Worm (Caenorhabditis elegans) whole organism, young adult: ENCODE results near the gene F14H8.5.
A peak's percentile ranks its signal among the peaks of the same experiment; 100 is the strongest.

Source experiments
- F22D6.2 ChIP-seq: sonication (generic microtip); optimal IDR thresholded peaks from 2 replicates; lab custom pipeline; 2016; ENCODE audit warnings: mild to moderate bottlenecking, missing genetic modification characterization, missing compliant biosample characterization
- F49E8.2 ChIP-seq: sonication (generic microtip); optimal IDR thresholded peaks from 3 replicates; lab custom pipeline; 2017; ENCODE audit warnings: missing genetic modification characterization, mild to moderate bottlenecking, missing compliant biosample characterization, antibody characterized with exemption, moderate library complexity; ENCODE audit not compliant: insufficient read depth
- F55B11.4 ChIP-seq: sonication (generic microtip); optimal IDR thresholded peaks from 2 replicates; lab custom pipeline; 2016; ENCODE audit warnings: missing compliant biosample characterization, missing genetic modification characterization, borderline replicate concordance; ENCODE audit not compliant: insufficient read depth
- F57C9.4 ChIP-seq: sonication (generic microtip); optimal IDR thresholded peaks from 2 replicates; lab custom pipeline; 2017; ENCODE audit warnings: mild to moderate bottlenecking, missing genetic modification characterization, missing compliant biosample characterization
- K12H6.12 ChIP-seq: fragments of 200-800 bp; sonication (Bioruptor generic); optimal IDR thresholded peaks from 2 replicates; lab custom pipeline; 2018; ENCODE audit warnings: mild to moderate bottlenecking, missing genetic modification characterization, missing compliant biosample characterization
- Y53F4B.3 ChIP-seq: fragments of 200-800 bp; sonication (Bioruptor generic); IDR thresholded peaks from 2 replicates; pipeline ENCODE4 v1.3.6; 2022; ENCODE audit warnings: missing genetic modification reagents, missing genetic modification characterization, missing compliant biosample characterization
- Y56A3A.18 ChIP-seq: fragments of 200-800 bp; sonication (Bioruptor generic); IDR thresholded peaks from 2 replicates; pipeline ENCODE4 v1.3.6; 2022; ENCODE audit warnings: missing genetic modification reagents, missing genetic modification characterization, missing compliant biosample characterization
- Y79H2A.3 ChIP-seq: fragments of 200-800 bp; sonication (Bioruptor generic); conservative IDR thresholded peaks from 2 replicates; pipeline ENCODE4 v1.3.6; 2022; ENCODE audit warnings: missing genetic modification reagents, missing genetic modification characterization, missing compliant biosample characterization
- aptf-3 ChIP-seq: fragments of 200-800 bp; sonication (Bioruptor generic); IDR thresholded peaks from 2 replicates; pipeline ENCODE4 v1.3.6; 2022; ENCODE audit warnings: missing genetic modification characterization, missing compliant biosample characterization
- attf-3 ChIP-seq: fragments of 200-800 bp; sonication (Bioruptor generic); conservative IDR thresholded peaks from 2 replicates; pipeline ENCODE4 v1.3.6; 2022; ENCODE audit warnings: missing genetic modification reagents, missing genetic modification characterization, missing compliant biosample characterization
- bed-1 ChIP-seq: fragments of 200-800 bp; sonication (Bioruptor generic); IDR thresholded peaks from 2 replicates; pipeline ENCODE4 v1.3.6; 2022; ENCODE audit warnings: missing genetic modification reagents, missing genetic modification characterization, missing compliant biosample characterization
- ccch-3 ChIP-seq: fragments of 200-800 bp; sonication (Bioruptor generic); optimal IDR thresholded peaks from 2 replicates; lab custom pipeline; 2018; ENCODE audit warnings: mild to moderate bottlenecking, missing genetic modification characterization, missing compliant biosample characterization
- cebp-2 ChIP-seq: fragments of 200-800 bp; sonication (Bioruptor generic); IDR thresholded peaks from 2 replicates; pipeline ENCODE4 v1.3.6; 2022; ENCODE audit warnings: missing genetic modification characterization, missing compliant biosample characterization
- ceh-40 ChIP-seq: fragments of 200-800 bp; sonication (Bioruptor generic); IDR thresholded peaks from 2 replicates; pipeline ENCODE4 v1.3.6; 2022; ENCODE audit warnings: missing genetic modification characterization, missing compliant biosample characterization
- die-1 ChIP-seq: sonication (generic microtip); optimal IDR thresholded peaks from 2 replicates; lab custom pipeline; 2016; ENCODE audit warnings: missing genotype, mild to moderate bottlenecking, missing genetic modification characterization, missing compliant biosample characterization
- dpff-1 ChIP-seq: sonication (generic microtip); optimal IDR thresholded peaks from 2 replicates; lab custom pipeline; 2017; ENCODE audit warnings: mild to moderate bottlenecking, missing genetic modification characterization, missing compliant biosample characterization
- egl-44 ChIP-seq: fragments of 200-800 bp; sonication (Bioruptor generic); IDR thresholded peaks from 2 replicates; pipeline ENCODE4 v1.3.6; 2022; ENCODE audit warnings: missing genetic modification reagents, missing genetic modification characterization, missing compliant biosample characterization
- egrh-3 ChIP-seq: fragments of 200-800 bp; sonication (Bioruptor generic); IDR thresholded peaks from 2 replicates; pipeline ENCODE4 v1.3.6; 2022; ENCODE audit warnings: missing genetic modification reagents, missing genetic modification characterization, missing compliant biosample characterization
- ekl-4 ChIP-seq: fragments of 200-800 bp; sonication (Bioruptor generic); IDR thresholded peaks from 2 replicates; pipeline ENCODE4 v1.3.6; 2022; ENCODE audit warnings: missing genetic modification reagents, missing genetic modification characterization, missing compliant biosample characterization
- gei-17 ChIP-seq: fragments of 200-800 bp; sonication (Bioruptor generic); optimal IDR thresholded peaks from 2 replicates; lab custom pipeline; 2018; ENCODE audit warnings: mild to moderate bottlenecking, missing genetic modification characterization, missing compliant biosample characterization
- him-1 ChIP-seq: sonication (generic microtip); optimal IDR thresholded peaks from 2 replicates; lab custom pipeline; 2016; ENCODE audit warnings: missing genotype, missing genetic modification reagents, missing genetic modification characterization, missing compliant biosample characterization
- hlh-12 ChIP-seq: sonication (generic microtip); optimal IDR thresholded peaks from 2 replicates; lab custom pipeline; 2016; ENCODE audit warnings: missing genetic modification characterization, missing compliant biosample characterization
- hlh-26 ChIP-seq: fragments of 200-800 bp; sonication (Bioruptor generic); conservative IDR thresholded peaks from 2 replicates; pipeline ENCODE4 v1.3.6; 2022; ENCODE audit warnings: missing genetic modification reagents, missing genetic modification characterization, missing compliant biosample characterization
- hmg-1.2 ChIP-seq: fragments of 200-800 bp; sonication (Bioruptor generic); IDR thresholded peaks from 2 replicates; pipeline ENCODE4 v1.3.6; 2022; ENCODE audit warnings: missing genetic modification reagents, missing genetic modification characterization, missing compliant biosample characterization
- hrde-1 ChIP-seq: sonication (generic microtip); optimal IDR thresholded peaks from 2 replicates; lab custom pipeline; 2016; ENCODE audit warnings: missing genetic modification characterization, mild to moderate bottlenecking, missing compliant biosample characterization, moderate library complexity, missing genotype, missing genetic modification reagents, borderline replicate concordance
- let-526 ChIP-seq: fragments of 200-800 bp; sonication (Bioruptor generic); IDR thresholded peaks from 2 replicates; pipeline ENCODE4 v1.3.6; 2022; ENCODE audit warnings: missing genetic modification reagents, missing genetic modification characterization, missing compliant biosample characterization
- lin-26 ChIP-seq: fragments of 200-800 bp; sonication (Bioruptor generic); IDR thresholded peaks from 2 replicates; pipeline ENCODE4 v1.3.6; 2022; ENCODE audit warnings: missing genetic modification reagents, missing genetic modification characterization, missing compliant biosample characterization
- nfya-1 ChIP-seq: sonication (generic microtip); optimal IDR thresholded peaks from 2 replicates; lab custom pipeline; 2017; ENCODE audit warnings: antibody characterized with exemption, missing compliant biosample characterization, missing genetic modification characterization, borderline replicate concordance; ENCODE audit not compliant: insufficient read depth
- nhr-27 ChIP-seq: fragments of 200-800 bp; sonication (Bioruptor generic); optimal IDR thresholded peaks from 2 replicates; lab custom pipeline; 2018; ENCODE audit warnings: mild to moderate bottlenecking, missing genetic modification characterization, moderate library complexity, missing compliant biosample characterization
- pbrm-1 ChIP-seq: fragments of 200-800 bp; sonication (Bioruptor generic); IDR thresholded peaks from 2 replicates; pipeline ENCODE4 v1.3.6; 2022; ENCODE audit warnings: missing genetic modification reagents, missing genetic modification characterization, missing compliant biosample characterization
- rcor-1 ChIP-seq: fragments of 200-800 bp; sonication (Bioruptor generic); IDR thresholded peaks from 2 replicates; pipeline ENCODE4 v1.3.6; 2022; ENCODE audit warnings: missing genetic modification reagents, missing genetic modification characterization, missing compliant biosample characterization
- rec-8 ChIP-seq, 2 experiments: sonication (generic microtip); optimal IDR thresholded peaks; 2 replicates each; lab custom pipeline; 2016; ENCODE audit warnings: mild to moderate bottlenecking in 2 of 2, missing genetic modification characterization in 2 of 2, missing genetic modification reagents in 2 of 2, missing genotype in 2 of 2, missing biosample characterization in 1 of 2, missing compliant biosample characterization in 1 of 2, moderate library complexity in 1 of 2
- snpc-1.3 ChIP-seq: sonication (generic microtip); optimal IDR thresholded peaks from 2 replicates; lab custom pipeline; 2017; ENCODE audit warnings: missing genetic modification characterization, mild to moderate bottlenecking, missing compliant biosample characterization, antibody characterized with exemption, moderate library complexity, missing genotype, missing genetic modification reagents; ENCODE audit not compliant: insufficient read depth
- snpc-3.4 ChIP-seq: sonication (generic microtip); optimal IDR thresholded peaks from 2 replicates; lab custom pipeline; 2017; ENCODE audit warnings: missing genetic modification characterization, mild to moderate bottlenecking, missing compliant biosample characterization, antibody characterized with exemption, moderate library complexity, missing genotype, missing genetic modification reagents
- snpc-4 ChIP-seq, 5 experiments: fragments of 150-350 bp in 1 of 5; sonication (generic microtip) in 4 of 5; optimal IDR thresholded peaks; 2 replicates each; lab custom pipeline; 2014 to 2018; ENCODE audit warnings: missing genetic modification characterization in 5 of 5, missing biosample characterization in 3 of 5, antibody characterized with exemption in 2 of 5, mild to moderate bottlenecking in 2 of 5, missing compliant biosample characterization in 2 of 5, missing genotype in 2 of 5, moderate library complexity in 2 of 5, missing genetic modification reagents in 1 of 5
- somi-1 ChIP-seq: fragments of 200-800 bp; sonication (Bioruptor generic); optimal IDR thresholded peaks from 2 replicates; lab custom pipeline; 2018; ENCODE audit warnings: mild to moderate bottlenecking, missing genetic modification characterization, missing compliant biosample characterization
- sptf-2 ChIP-seq: fragments of 200-800 bp; sonication (Bioruptor generic); optimal IDR thresholded peaks from 2 replicates; lab custom pipeline; 2018; ENCODE audit warnings: mild to moderate bottlenecking, missing genetic modification characterization, missing compliant biosample characterization
- tbx-9 ChIP-seq: sonication (generic microtip); optimal IDR thresholded peaks from 2 replicates; lab custom pipeline; 2016; ENCODE audit warnings: borderline replicate concordance, missing genetic modification characterization, inconsistent platforms, missing compliant biosample characterization
- unc-62 ChIP-seq: fragments of 150-350 bp; optimal IDR thresholded peaks from 2 replicates; lab custom pipeline; 2014; ENCODE audit warnings: missing biosample characterization, missing genetic modification reagents, missing genetic modification characterization
- xnd-1 ChIP-seq: sonication (generic microtip); optimal IDR thresholded peaks from 2 replicates; lab custom pipeline; 2016; ENCODE audit warnings: missing genotype, missing genetic modification reagents, missing genetic modification characterization, missing compliant biosample characterization
- ztf-18 ChIP-seq: sonication (generic microtip); optimal IDR thresholded peaks from 2 replicates; lab custom pipeline; 2016; ENCODE audit warnings: missing genotype, mild to moderate bottlenecking, missing genetic modification characterization, missing compliant biosample characterization
- ztf-3 ChIP-seq: fragments of 200-800 bp; sonication (Bioruptor generic); optimal IDR thresholded peaks from 2 replicates; lab custom pipeline; 2018; ENCODE audit warnings: mild to moderate bottlenecking, missing genetic modification characterization, missing compliant biosample characterization

Gene F14H8.5

ce11 chrV:15057724-15058123 is 36.9 kb downstream of the F14H8.5 start:
- TF ChIP-seq F22D6.2 (tag; lab: Kevin White, UChicago): no peak
- TF ChIP-seq F55B11.4: no peak
- TF ChIP-seq snpc-4 (GFP tag; optimal IDR thresholded peaks at IDR 0.05; lab: Kevin White, UChicago): no peak
- no peak for TF ChIP-seq snpc-4 (tag; optimal IDR thresholded peaks at IDR 0.05; lab: Kevin White, UChicago)
- no peak for TF ChIP-seq ceh-40 (GFP tag; lab: Robert Waterston, UW)
- TF ChIP-seq bed-1 (GFP tag; lab: Robert Waterston, UW): no peak
- no peak for TF ChIP-seq let-526 (GFP tag; lab: Robert Waterston, UW)
- no peak for TF ChIP-seq ztf-3 (GFP tag; lab: Kevin White, UChicago)
- no peak for TF ChIP-seq ztf-18
- no peak for TF ChIP-seq rec-8 (tag; optimal IDR thresholded peaks at IDR 0.05; lab: Kevin White, UChicago)
- TF ChIP-seq F49E8.2 (tag; lab: Kevin White, UChicago): no peak
- TF ChIP-seq somi-1 (GFP tag; lab: Kevin White, UChicago): no peak
- no peak for TF ChIP-seq nfya-1 (tag; lab: Kevin White, UChicago)
- TF ChIP-seq gei-17 (GFP tag; lab: Kevin White, UChicago): no peak

- TF ChIP-seq egrh-3 (GFP tag; lab: Robert Waterston, UW): no peak
- no peak for TF ChIP-seq hlh-26 (GFP tag; lab: Robert Waterston, UW)
- no peak for TF ChIP-seq hrde-1
- TF ChIP-seq him-1 (tag; lab: Kevin White, UChicago): no peak
- no peak for TF ChIP-seq sptf-2
- no peak for TF ChIP-seq F57C9.4 (tag; lab: Kevin White, UChicago)
- no peak for TF ChIP-seq ccch-3 (GFP tag; lab: Kevin White, UChicago)
Observed at ce11 chrV:15058423-15058822, 37.6 kb downstream of the F14H8.5 start.

ce11 chrV:15058965-15059364 is 38.1 kb downstream of the F14H8.5 start:
- TF ChIP-seq egrh-3 (GFP tag; lab: Robert Waterston, UW): no peak
- peak; percentile 60; the same call in 1 of the 2 replicates for TF ChIP-seq lin-26 (GFP tag; lab: Robert Waterston, UW)
- TF ChIP-seq attf-3 (GFP tag; lab: Robert Waterston, UW): no peak
- no peak for TF ChIP-seq Y53F4B.3
- TF ChIP-seq egl-44 (GFP tag; lab: Robert Waterston, UW): no peak
- TF ChIP-seq gei-17 (GFP tag; lab: Kevin White, UChicago): no peak
- TF ChIP-seq, all 124 proteins: peak for 1

ce11 chrV:15059534-15059933 is 38.7 kb downstream of the F14H8.5 start, which contains the start of the genes mcm-3 and C25D7.15:
TSS of gene mcm-3 (minus strand) at chrV:15059599.
TSS of gene C25D7.15 (plus strand) at chrV:15059808.
- TF ChIP-seq unc-62 (no peak), rcor-1 (GFP tag; lab: Robert Waterston, UW) (peak; percentile 50), sptf-2 (no peak), hmg-1.2 (GFP tag; lab: Robert Waterston, UW) (peak; percentile 46; the same call in 1 of the 2 replicates), snpc-1.3 (peak; percentile 27), die-1 (tag; lab: Kevin White, UChicago) (no peak), F55B11.4 (no peak), dpff-1 (no peak), xnd-1 (tag; lab: Kevin White, UChicago) (peak; percentile 72), tbx-9 (tag; lab: Kevin White, UChicago) (no peak), cebp-2 (GFP tag; lab: Robert Waterston, UW) (no peak), pbrm-1 (GFP tag; lab: Robert Waterston, UW) (peak; percentile 63; the same call in 1 of the 2 replicates), K12H6.12 (tag; lab: Kevin White, UChicago) (no peak), snpc-4 (GFP tag; optimal IDR thresholded peaks at IDR 0.05; lab: Kevin White, UChicago) (no peak), snpc-4 (tag; optimal IDR thresholded peaks at IDR 0.05; lab: Kevin White, UChicago) (peak in 1 of 4 experiments; percentile 42), Y56A3A.18 (GFP tag; lab: Robert Waterston, UW) (no peak), him-1 (tag; lab: Kevin White, UChicago) (peak; percentile 53), ekl-4 (no peak), snpc-3.4 (tag; lab: Kevin White, UChicago) (peak; percentile 84), aptf-3 (GFP tag; lab: Robert Waterston, UW) (no peak), Y79H2A.3 (GFP tag; lab: Robert Waterston, UW) (no peak), nhr-27 (tag; lab: Kevin White, UChicago) (no peak), hlh-12 (tag; lab: Kevin White, UChicago) (no peak)
